Fruit fly (Drosophila melanogaster) whole organism, embryonic: ENCODE measurements around the gene CG7402.

ENCODE experiments used
- Adf1 ChIP-seq: fragments of 200-800 bp; sonication (Bioruptor generic); IDR thresholded peaks from 2 replicates; pipeline ENCODE4 v1.3.6; 2022; ENCODE audit warnings: missing biosample characterization, missing genetic modification characterization
- Asciz ChIP-seq: fragments of 200-800 bp; sonication (Bioruptor generic); optimal IDR thresholded peaks from 2 replicates; lab custom pipeline; 2017; ENCODE audit warnings: missing biosample characterization, mild to moderate bottlenecking, missing genetic modification characterization, missing genetic modification reagents
- B-H2 ChIP-seq: fragments of 200-800 bp; sonication (Bioruptor generic); optimal IDR thresholded peaks from 2 replicates; lab custom pipeline; 2018; ENCODE audit warnings: missing biosample characterization, mild to moderate bottlenecking, missing genetic modification characterization
- CG10366 ChIP-seq: fragments of 200-800 bp; sonication (Bioruptor generic); IDR thresholded peaks from 2 replicates; pipeline ENCODE4 v1.3.6; 2022; ENCODE audit warnings: missing biosample characterization, missing genetic modification characterization
- CG10543 ChIP-seq: fragments of 200-800 bp; sonication (Bioruptor generic); optimal IDR thresholded peaks from 3 replicates; lab custom pipeline; 2017; ENCODE audit warnings: missing biosample characterization, mild to moderate bottlenecking, missing genetic modification characterization, moderate library complexity
- CG11456 ChIP-seq: fragments of 200-800 bp; sonication (Bioruptor generic); IDR thresholded peaks from 3 replicates; pipeline ENCODE4 v1.3.6; 2022; ENCODE audit warnings: missing biosample characterization, missing genetic modification characterization
- CG12071 ChIP-seq: fragments of 200-800 bp; sonication (Bioruptor generic); optimal IDR thresholded peaks from 3 replicates; lab custom pipeline; 2018; ENCODE audit warnings: missing biosample characterization, mild to moderate bottlenecking, missing genetic modification characterization
- CG12769 ChIP-seq: fragments of 200-800 bp; sonication (Bioruptor generic); optimal IDR thresholded peaks from 2 replicates; lab custom pipeline; 2019; ENCODE audit warnings: missing biosample characterization, mild to moderate bottlenecking, missing genetic modification characterization, moderate library complexity
- CG12942 ChIP-seq: fragments of 200-800 bp; sonication (Bioruptor generic); optimal IDR thresholded peaks from 3 replicates; lab custom pipeline; 2016; ENCODE audit warnings: missing biosample characterization, missing genetic modification characterization
- CG13296 ChIP-seq: fragments of 200-800 bp; sonication (Bioruptor generic); optimal IDR thresholded peaks from 3 replicates; lab custom pipeline; 2018; ENCODE audit warnings: missing biosample characterization, mild to moderate bottlenecking, missing genetic modification characterization
- CG13894 ChIP-seq: fragments of 200-800 bp; sonication (Bioruptor generic); optimal IDR thresholded peaks from 3 replicates; lab custom pipeline; 2018; ENCODE audit warnings: missing biosample characterization, mild to moderate bottlenecking, missing genetic modification characterization, moderate library complexity
- CG1529 ChIP-seq: fragments of 200-800 bp; sonication (Bioruptor generic); optimal IDR thresholded peaks from 3 replicates; lab custom pipeline; 2018; ENCODE audit warnings: missing biosample characterization, missing genetic modification characterization
- CG1603 ChIP-seq: fragments of 200-800 bp; sonication (Bioruptor generic); optimal IDR thresholded peaks from 2 replicates; lab custom pipeline; 2019; ENCODE audit warnings: missing biosample characterization, mild to moderate bottlenecking, missing genetic modification characterization, moderate library complexity
- CG18011 ChIP-seq: fragments of 200-800 bp; sonication (Bioruptor generic); optimal IDR thresholded peaks from 2 replicates; lab custom pipeline; 2017; ENCODE audit warnings: missing biosample characterization, missing genetic modification characterization, mild to moderate bottlenecking, moderate library complexity, missing genotype
- CG34376 ChIP-seq: fragments of 200-800 bp; sonication (Bioruptor generic); optimal IDR thresholded peaks from 2 replicates; lab custom pipeline; 2018; ENCODE audit warnings: missing biosample characterization, mild to moderate bottlenecking, missing genetic modification characterization
- CG8290 ChIP-seq, 3 experiments: fragments of 200-800 bp; sonication (Bioruptor generic); optimal IDR thresholded peaks; 2 replicates each; lab custom pipeline; 2016 to 2019; ENCODE audit warnings: missing biosample characterization in 3 of 3, missing genetic modification characterization in 3 of 3, mild to moderate bottlenecking in 2 of 3, moderate library complexity in 1 of 3
- CG9437 ChIP-seq: fragments of 200-800 bp; sonication (Bioruptor generic); optimal IDR thresholded peaks from 2 replicates; lab custom pipeline; 2018; ENCODE audit warnings: missing biosample characterization, mild to moderate bottlenecking, missing genetic modification characterization
- Ets65A ChIP-seq: fragments of 200-800 bp; sonication (Bioruptor generic); peaks from one replicate; lab custom pipeline; 2016; ENCODE audit warnings: missing biosample characterization, missing genetic modification characterization
- Fer2 ChIP-seq: fragments of 200-800 bp; sonication (Bioruptor generic); optimal IDR thresholded peaks from 2 replicates; lab custom pipeline; 2018; ENCODE audit warnings: missing biosample characterization, mild to moderate bottlenecking, missing genetic modification characterization, moderate library complexity
- GATAe ChIP-seq: fragments of 200-800 bp; sonication (Bioruptor generic); conservative IDR thresholded peaks from 2 replicates; pipeline ENCODE4 v1.3.6; 2022; ENCODE audit warnings: missing biosample characterization, missing genetic modification characterization
- HmgD ChIP-seq: fragments of 200-800 bp; sonication (Bioruptor generic); optimal IDR thresholded peaks from 3 replicates; lab custom pipeline; 2016; ENCODE audit warnings: missing biosample characterization, missing genetic modification characterization
- HmgZ ChIP-seq: fragments of 200-800 bp; sonication (Bioruptor generic); optimal IDR thresholded peaks from 2 replicates; lab custom pipeline; 2018; ENCODE audit warnings: missing biosample characterization, mild to moderate bottlenecking, missing genetic modification characterization
- Hr51 ChIP-seq, 2 experiments: fragments of 200-800 bp; sonication (Bioruptor generic); optimal IDR thresholded peaks; 2 replicates in 1 of 2; 3 replicates in 1 of 2; lab custom pipeline; 2016 to 2018; ENCODE audit warnings: missing biosample characterization in 2 of 2, missing genetic modification characterization in 2 of 2, mild to moderate bottlenecking in 1 of 2, moderate library complexity in 1 of 2
- Med ChIP-seq: fragments of 200-800 bp; sonication (Bioruptor generic); peaks from one replicate; lab custom pipeline; 2016; ENCODE audit warnings: missing biosample characterization, missing genetic modification characterization, mild to moderate bottlenecking, inconsistent platforms, moderate library complexity
- Myb ChIP-seq: fragments of 200-800 bp; sonication (Bioruptor generic); optimal IDR thresholded peaks from 2 replicates; lab custom pipeline; 2016; ENCODE audit warnings: missing biosample characterization, missing genetic modification characterization
- Pdp1 ChIP-seq, 2 experiments: fragments of 200-800 bp; sonication (Bioruptor generic); optimal IDR thresholded peaks; 3 replicates each; lab custom pipeline; 2016; ENCODE audit warnings: missing biosample characterization in 2 of 2, missing genetic modification characterization in 2 of 2, mild to moderate bottlenecking in 1 of 2, moderate library complexity in 1 of 2
- Ptx1 ChIP-seq: fragments of 200-800 bp; sonication (Bioruptor generic); IDR thresholded peaks from 2 replicates; pipeline ENCODE4 v1.3.6; 2022; ENCODE audit warnings: missing biosample characterization, missing genetic modification characterization
- Rfx ChIP-seq: fragments of 200-800 bp; sonication (Bioruptor generic); IDR thresholded peaks from 2 replicates; pipeline ENCODE4 v1.3.6; 2022; ENCODE audit warnings: missing biosample characterization, missing genetic modification characterization
- YL-1 ChIP-seq: fragments of 200-800 bp; sonication (Bioruptor generic); optimal IDR thresholded peaks from 3 replicates; lab custom pipeline; 2017; ENCODE audit warnings: missing biosample characterization, mild to moderate bottlenecking, missing genetic modification characterization
- cato ChIP-seq: fragments of 200-800 bp; sonication (Bioruptor generic); optimal IDR thresholded peaks from 2 replicates; lab custom pipeline; 2016; ENCODE audit warnings: missing biosample characterization, missing genetic modification characterization, borderline replicate concordance
- chinmo ChIP-seq: fragments of 200-800 bp; sonication (Bioruptor generic); IDR thresholded peaks from 4 replicates; pipeline ENCODE4 v1.3.6; 2022; ENCODE audit warnings: missing biosample characterization, missing genetic modification characterization; ENCODE audit not compliant: partially characterized antibody
- chm ChIP-seq: fragments of 200-800 bp; sonication (Bioruptor generic); IDR thresholded peaks from 2 replicates; pipeline ENCODE4 v1.3.6; 2022; ENCODE audit warnings: missing biosample characterization, missing genetic modification characterization
- crol ChIP-seq: fragments of 200-800 bp; sonication (Bioruptor generic); IDR thresholded peaks from 2 replicates; pipeline ENCODE4 v1.3.6; 2022; ENCODE audit warnings: missing biosample characterization, missing genetic modification characterization
- cwo ChIP-seq: fragments of 200-800 bp; sonication (Bioruptor generic); optimal IDR thresholded peaks from 3 replicates; lab custom pipeline; 2017; ENCODE audit warnings: missing biosample characterization, missing genetic modification characterization, mild to moderate bottlenecking, moderate library complexity, missing genetic modification reagents
- exex ChIP-seq: fragments of 200-800 bp; sonication (Bioruptor generic); optimal IDR thresholded peaks from 4 replicates; lab custom pipeline; 2018; ENCODE audit warnings: missing biosample characterization, mild to moderate bottlenecking, missing genetic modification characterization, moderate library complexity
- ftz-f1 ChIP-seq: fragments of 200-800 bp; sonication (Bioruptor generic); optimal IDR thresholded peaks from 2 replicates; lab custom pipeline; 2016; ENCODE audit warnings: missing biosample characterization, missing genetic modification characterization
- gsb ChIP-seq: fragments of 200-800 bp; sonication (Bioruptor generic); IDR thresholded peaks from 2 replicates; pipeline ENCODE4 v1.3.6; 2022; ENCODE audit warnings: missing biosample characterization, missing genetic modification characterization
- ken ChIP-seq: fragments of 200-800 bp; sonication (Bioruptor generic); IDR thresholded peaks from 3 replicates; pipeline ENCODE4 v1.3.6; 2022; ENCODE audit warnings: missing biosample characterization, missing genetic modification characterization
- mirr ChIP-seq: fragments of 200-800 bp; sonication (Bioruptor generic); optimal IDR thresholded peaks from 3 replicates; lab custom pipeline; 2018; ENCODE audit warnings: missing biosample characterization, mild to moderate bottlenecking, missing genetic modification characterization
- pan ChIP-seq, 4 experiments: fragments of >200 bp in 3 of 4; fragments of 200-800 bp in 1 of 4; sonication (Bioruptor generic) in 1 of 4; optimal IDR thresholded peaks in 3 of 4; IDR thresholded peaks in 1 of 4; 2 replicates each; pipeline versions ENCODE4 v1.3.6 to Lab custom; 2017 to 2022; ENCODE audit warnings: missing biosample characterization in 2 of 4, missing genetic modification characterization in 2 of 4, mixed read lengths in 1 of 4
- pho ChIP-seq: fragments of 200-800 bp; sonication (Bioruptor generic); optimal IDR thresholded peaks from 2 replicates; lab custom pipeline; 2016; ENCODE audit warnings: missing biosample characterization, missing genetic modification characterization
- rib ChIP-seq: fragments of 200-800 bp; sonication (Bioruptor generic); IDR thresholded peaks from 2 replicates; pipeline ENCODE4 v1.3.6; 2022; ENCODE audit warnings: missing biosample characterization, missing genetic modification characterization
- sd ChIP-seq: fragments of 200-800 bp; sonication (Bioruptor generic); optimal IDR thresholded peaks from 3 replicates; lab custom pipeline; 2018; ENCODE audit warnings: missing biosample characterization, mild to moderate bottlenecking, missing genetic modification characterization, moderate library complexity
- sens ChIP-seq: fragments of 200-800 bp; sonication (Bioruptor generic); peaks from one replicate; lab custom pipeline; 2016; ENCODE audit warnings: missing biosample characterization, missing genetic modification characterization
- sima ChIP-seq: fragments of 200-800 bp; sonication (Bioruptor generic); optimal IDR thresholded peaks from 2 replicates; lab custom pipeline; 2016; ENCODE audit warnings: missing biosample characterization, missing genetic modification characterization
- tap ChIP-seq: fragments of 200-800 bp; optimal IDR thresholded peaks from 3 replicates; lab custom pipeline; 2019; ENCODE audit warnings: missing biosample characterization, mild to moderate bottlenecking, missing genetic modification characterization, moderate library complexity
- tx ChIP-seq: fragments of 200-800 bp; sonication (Bioruptor generic); optimal IDR thresholded peaks from 2 replicates; lab custom pipeline; 2016; ENCODE audit warnings: missing biosample characterization, missing genetic modification characterization
- zfh1 ChIP-seq: fragments of 200-800 bp; sonication (Bioruptor generic); IDR thresholded peaks from 3 replicates; pipeline ENCODE4 v1.3.6; 2022; ENCODE audit warnings: missing biosample characterization, missing genetic modification characterization

CG7402 gene

DNA sequence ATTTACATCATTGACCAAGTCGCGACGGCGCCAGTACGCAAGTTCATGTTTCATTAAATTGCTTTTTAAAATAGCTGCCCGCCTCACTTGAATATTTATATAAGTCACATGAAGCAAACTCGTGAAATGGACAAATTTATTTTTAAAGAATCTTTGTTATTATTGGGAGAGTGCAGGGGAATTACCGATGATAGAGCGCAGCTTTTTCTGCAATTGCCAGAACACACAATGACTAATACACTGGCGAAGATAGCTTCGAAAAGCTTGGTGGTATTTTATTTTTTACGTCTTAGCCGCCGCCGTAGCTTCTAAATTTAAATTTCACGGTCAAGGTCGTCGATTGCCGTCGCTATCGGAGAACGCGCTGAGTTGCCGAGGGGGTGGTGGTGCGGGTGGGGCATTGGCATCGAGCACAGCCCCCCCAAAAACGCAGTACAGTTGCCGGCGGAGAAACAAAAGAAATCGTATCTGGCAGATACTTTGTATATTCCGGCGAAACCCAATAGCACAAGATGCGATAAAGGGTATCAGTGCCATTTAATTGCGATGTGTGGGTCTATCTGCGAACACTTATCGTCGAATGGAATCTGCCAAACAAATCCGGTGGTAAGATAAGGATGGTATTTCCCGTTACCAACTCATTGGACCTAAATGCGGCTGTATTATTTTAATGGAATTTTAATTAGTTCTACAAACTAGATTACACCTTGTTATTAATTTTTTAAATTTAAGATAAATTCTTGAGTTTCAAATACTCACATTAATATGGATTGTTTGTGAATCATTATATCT lies 25.7 kb downstream of the CG7402 start (continued):
- TF ChIP-seq ftz-f1 (GFP tag; lab: Kevin White, UChicago), result peak; percentile 98
- peak; percentile 83 for TF ChIP-seq crol
- TF ChIP-seq HmgD (GFP tag; lab: Kevin White, UChicago), result no peak
- TF ChIP-seq sd (tag; lab: Kevin White, UChicago), result peak; percentile 75
- peak; percentile 40; the same call in 1 of the 2 replicates for TF ChIP-seq rib
- no peak for TF ChIP-seq pan (optimal IDR thresholded peaks at IDR 0.05; lab: Kevin White, UChicago)
- peak in 1 of 2 experiments; percentile 6 for TF ChIP-seq pan (GFP tag; optimal IDR thresholded peaks at IDR 0.05 in 1 of 2, IDR thresholded peaks at IDR 0.05 in 1 of 2)
- no peak for TF ChIP-seq ken (GFP tag; lab: Robert Waterston, UW)
- no peak for TF ChIP-seq CG11456 (GFP tag; lab: Robert Waterston, UW)
- peak in 1 of 2 experiments; percentile 18 for TF ChIP-seq Pdp1 (GFP tag; optimal IDR thresholded peaks at IDR 0.05; lab: Kevin White, UChicago)
- TF ChIP-seq Med (GFP tag; lab: Kevin White, UChicago), result peak; percentile 61
- TF ChIP-seq zfh1, result 0 out of 3 replicates have a peak, but pooled peaks have one; percentile 16
- TF ChIP-seq B-H2 (GFP tag; lab: Kevin White, UChicago), result peak; percentile 44
- no peak; the same call in 1 of the 2 replicates for TF ChIP-seq Rfx (GFP tag; lab: Robert Waterston, UW)
- peak; percentile 38 for TF ChIP-seq cwo (GFP tag; lab: Kevin White, UChicago)
- peak; percentile 29 for TF ChIP-seq CG12769 (tag; lab: Kevin White, UChicago)
- TF ChIP-seq Asciz (GFP tag; lab: Kevin White, UChicago), result no peak
- no peak for TF ChIP-seq YL-1
- TF ChIP-seq HmgZ (tag; lab: Kevin White, UChicago), result no peak
- TF ChIP-seq CG10543, result peak; percentile 55
- TF ChIP-seq Ptx1 (GFP tag; lab: Robert Waterston, UW), result 0 out of 2 replicates have a peak, but pooled peaks have one; percentile 8
- TF ChIP-seq CG34376 (GFP tag; lab: Kevin White, UChicago), result peak; percentile 82
- peak; percentile 6 for TF ChIP-seq sens (GFP tag; lab: Kevin White, UChicago)
- no peak for TF ChIP-seq CG18011 (GFP tag; lab: Kevin White, UChicago)
- TF ChIP-seq Fer2 (tag; lab: Kevin White, UChicago), result no peak
- no peak for TF ChIP-seq CG9437 (GFP tag; lab: Kevin White, UChicago)
- TF ChIP-seq CG13296 (GFP tag; lab: Kevin White, UChicago), result peak; percentile 25
- TF ChIP-seq CG1529 (GFP tag; lab: Kevin White, UChicago), result no peak
- no peak for TF ChIP-seq gsb (GFP tag; lab: Robert Waterston, UW)
- no peak for TF ChIP-seq Hr51 (GFP tag; optimal IDR thresholded peaks at IDR 0.05; lab: Kevin White, UChicago)
- peak; percentile 36 for TF ChIP-seq Ets65A (GFP tag; lab: Kevin White, UChicago)
- TF ChIP-seq tx, result no peak
- no peak for TF ChIP-seq CG10366 (GFP tag; lab: Robert Waterston, UW)
- TF ChIP-seq Adf1 (GFP tag; lab: Robert Waterston, UW), result peak; percentile 53; the same call in 1 of the 2 replicates
- no peak for TF ChIP-seq CG8290 (GFP tag; optimal IDR thresholded peaks at IDR 0.05; lab: Kevin White, UChicago)
- peak in 1 of 2 experiments; percentile 44 for TF ChIP-seq CG8290 (tag; optimal IDR thresholded peaks at IDR 0.05; lab: Kevin White, UChicago)
- TF ChIP-seq CG1603, result no peak
- TF ChIP-seq mirr (GFP tag; lab: Kevin White, UChicago), result peak; percentile 77
- TF ChIP-seq exex (tag; lab: Kevin White, UChicago), result peak; percentile 89
- TF ChIP-seq CG12071, result no peak
- no peak for TF ChIP-seq pho
- no peak for TF ChIP-seq tap
- no peak for TF ChIP-seq cato (GFP tag; lab: Kevin White, UChicago)
- TF ChIP-seq sima (GFP tag; lab: Kevin White, UChicago), result no peak
- TF ChIP-seq Myb (GFP tag; lab: Kevin White, UChicago), result no peak
- no peak for TF ChIP-seq CG12942
- TF ChIP-seq CG13894 (tag; lab: Kevin White, UChicago), result no peak
- TF ChIP-seq GATAe, result peak; percentile 55
- TF ChIP-seq chm (GFP tag; lab: Robert Waterston, UW), result no peak
- TF ChIP-seq chinmo (GFP tag; lab: Robert Waterston, UW), result peak; percentile 89; the same call in 2 of the 4 replicates
